Fruit fly (Drosophila melanogaster): ENCODE results near the gene CG32085.

CG32085 gene

dm6 chr3L:11708633-11709116 lies 28.5 kb upstream of the CG32085 start, which contains the start of the genes Ccdc56 and mtTFB1 (continued):
- TF ChIP-seq CG9797 (GFP tag; optimal IDR thresholded peaks at IDR 0.05) (peak; percentile 94), knrl (GFP tag; IDR thresholded peaks at IDR 0.05; ENCODE audit: partially characterized antibody) (no peak), NC2β (GFP tag; optimal IDR thresholded peaks at IDR 0.05) (no peak), CG10654 (GFP tag; optimal IDR thresholded peaks at IDR 0.05) (no peak), Mrtf (GFP tag; IDR thresholded peaks at IDR 0.05) (no peak), Rfx (GFP tag; IDR thresholded peaks at IDR 0.05) (no peak), CG14014 (GFP tag; IDR thresholded peaks at IDR 0.05) (no peak), sim (GFP tag; IDR thresholded peaks at IDR 0.05) (no peak), CG2712 (tag; optimal IDR thresholded peaks at IDR 0.05) (peak; percentile 20), toy (GFP tag; IDR thresholded peaks at IDR 0.05) (no peak), gro (GFP tag; optimal IDR thresholded peaks at IDR 0.05) (no peak), CG14667 (GFP tag; IDR thresholded peaks at IDR 0.05) (no peak), CG18599 (GFP tag; optimal IDR thresholded peaks at IDR 0.05) (no peak), CG17568 (GFP tag; optimal IDR thresholded peaks at IDR 0.05) (no peak), ac (GFP tag; optimal IDR thresholded peaks at IDR 0.05) (no peak), CG6254 (GFP tag; optimal IDR thresholded peaks at IDR 0.05) (no peak), Bteb2 (GFP tag; optimal IDR thresholded peaks at IDR 0.05) (peak; percentile 13), CG34224 (GFP tag; IDR thresholded peaks at IDR 0.05; ENCODE audit: partially characterized antibody) (no peak), run (tag; optimal IDR thresholded peaks at IDR 0.05) (no peak), Max (GFP tag; optimal IDR thresholded peaks at IDR 0.05) (no peak), Dip3 (GFP tag; optimal IDR thresholded peaks at IDR 0.05) (no peak), CG6791 (GFP tag; IDR thresholded peaks at IDR 0.05; ENCODE audit: partially characterized antibody) (no peak), nau (GFP tag; optimal IDR thresholded peaks at IDR 0.05) (no peak), schlank (tag; optimal IDR thresholded peaks at IDR 0.05) (no peak), lilli (GFP tag; optimal IDR thresholded peaks at IDR 0.05) (no peak), CG6813 (GFP tag; optimal IDR thresholded peaks at IDR 0.05) (no peak), Bgb (GFP tag; IDR thresholded peaks at IDR 0.05; ENCODE audit: partially characterized antibody) (no peak; the same call in 1 of the 2 replicates), CG15011 (GFP tag; optimal IDR thresholded peaks at IDR 0.05) (no peak), CG12769 (tag; optimal IDR thresholded peaks at IDR 0.05) (no peak), Doc2 (GFP tag; IDR thresholded peaks at IDR 0.05) (no peak), CG3726 (GFP tag; IDR thresholded peaks at IDR 0.05) (no peak), cwo (GFP tag; optimal IDR thresholded peaks at IDR 0.05) (no peak), B-H2 (GFP tag; optimal IDR thresholded peaks at IDR 0.05) (no peak), MTF-1 (GFP tag; optimal IDR thresholded peaks at IDR 0.05; ENCODE audit: borderline replicate concordance) (no peak), Taf1 (GFP tag; IDR thresholded peaks at IDR 0.05) (no peak), pan (optimal IDR thresholded peaks at IDR 0.05) (no peak), pan (GFP tag; optimal IDR thresholded peaks at IDR 0.05 in 1 of 2, IDR thresholded peaks at IDR 0.05 in 1 of 2) (no peak), CG11456 (GFP tag; IDR thresholded peaks at IDR 0.05) (no peak), odd (GFP tag; optimal IDR thresholded peaks at IDR 0.05) (no peak), CG1647 (GFP tag; optimal IDR thresholded peaks at IDR 0.05) (no peak), tio (GFP tag; optimal IDR thresholded peaks at IDR 0.05) (no peak), ATbp (GFP tag; optimal IDR thresholded peaks at IDR 0.05) (no peak), CG17912 (GFP tag; optimal IDR thresholded peaks at IDR 0.05) (no peak), stc (GFP tag; IDR thresholded peaks at IDR 0.05) (no peak), Nf-YA (GFP tag; IDR thresholded peaks at IDR 0.05) (no peak), wor (GFP tag; IDR thresholded peaks at IDR 0.05) (no peak), Opbp (GFP tag; IDR thresholded peaks at IDR 0.05; ENCODE audit: partially characterized antibody) (no peak), CG18619 (GFP tag; optimal IDR thresholded peaks at IDR 0.05) (no peak), oc (tag; optimal IDR thresholded peaks at IDR 0.05) (no peak), CG4360 (GFP tag; IDR thresholded peaks at IDR 0.05) (no peak), CG10267 (tag; optimal IDR thresholded peaks at IDR 0.05) (peak; percentile 55)

Measured in whole organism, embryonic.